Worm (Caenorhabditis elegans): ENCODE measurements around the gene sre-14.

DNA sequence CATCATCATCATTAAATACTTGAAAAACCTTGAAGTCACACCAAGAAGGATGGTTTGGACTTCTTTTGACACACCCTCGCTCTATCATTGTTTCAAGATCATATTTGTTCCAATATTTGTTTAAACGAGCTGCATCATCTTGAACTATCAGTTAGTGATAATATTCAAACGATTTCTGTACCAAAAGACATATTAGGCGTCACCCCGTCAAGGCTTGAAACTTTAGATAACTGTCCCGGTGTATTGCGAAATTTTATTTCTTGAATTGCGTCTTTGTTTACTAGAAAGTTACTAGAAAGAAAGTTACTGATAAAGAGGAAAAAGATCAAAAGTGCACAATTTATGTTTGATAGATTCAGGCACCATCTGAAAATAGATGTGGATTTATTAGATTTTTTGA lies 44.7 kb upstream of the sre-14 start:
- TF ChIP-seq unc-62 (GFP tag; optimal IDR thresholded peaks at IDR 0.05) (no peak), lsy-2 (tag; optimal IDR thresholded peaks at IDR 0.05) (no peak), ceh-83 (GFP tag; optimal IDR thresholded peaks at IDR 0.05) (no peak), cnd-1 (tag; optimal IDR thresholded peaks at IDR 0.05) (no peak), mab-5 (tag; optimal IDR thresholded peaks at IDR 0.05) (no peak), flh-1 (GFP tag; optimal IDR thresholded peaks at IDR 0.05) (no peak), lin-32 (GFP tag; optimal IDR thresholded peaks at IDR 0.05) (no peak), M03D4.4 (tag; optimal IDR thresholded peaks at IDR 0.05) (no peak), unc-39 (tag; optimal IDR thresholded peaks at IDR 0.05) (no peak), unc-120 (tag; optimal IDR thresholded peaks at IDR 0.05; ENCODE audit: poor library complexity, severe bottlenecking) (no peak), ces-1 (GFP tag; optimal IDR thresholded peaks at IDR 0.05) (no peak), snpc-4 (tag; optimal IDR thresholded peaks at IDR 0.05) (no peak), pha-4 (tag; optimal IDR thresholded peaks at IDR 0.05) (no peak), sptf-1 (tag; optimal IDR thresholded peaks at IDR 0.05) (no peak)
